Fruit fly (Drosophila melanogaster) whole organism, adult: ENCODE measurements around the gene CG3630.
A peak's percentile ranks its signal among the peaks of the same experiment; 100 is the strongest.

ENCODE experiments used
- CG11617 ChIP-seq: fragments of 200-800 bp; sonication (Bioruptor generic); optimal IDR thresholded peaks from 2 replicates; lab custom pipeline; 2017; ENCODE audit warnings: mild to moderate bottlenecking, missing biosample characterization, missing genetic modification reagents, missing genetic modification characterization
- CG1620 ChIP-seq: fragments of 200-800 bp; sonication (Bioruptor generic); optimal IDR thresholded peaks from 2 replicates; lab custom pipeline; 2016; ENCODE audit warnings: missing biosample characterization, missing genetic modification characterization
- CG33017 ChIP-seq: fragments of 200-800 bp; sonication (Bioruptor generic); optimal IDR thresholded peaks from 2 replicates; lab custom pipeline; 2018; ENCODE audit warnings: missing biosample characterization, mild to moderate bottlenecking, missing genetic modification characterization, moderate library complexity
- CG7045 ChIP-seq: fragments of 200-800 bp; sonication (Bioruptor generic); optimal IDR thresholded peaks from 2 replicates; lab custom pipeline; 2017; ENCODE audit warnings: missing biosample characterization, mild to moderate bottlenecking, missing genetic modification characterization
- Clk ChIP-seq: fragments of 200-800 bp; sonication (Bioruptor generic); optimal IDR thresholded peaks from 2 replicates; lab custom pipeline; 2017; ENCODE audit warnings: missing biosample characterization, missing genetic modification characterization
- Hr96 ChIP-seq: fragments of 200-800 bp; sonication (Bioruptor generic); optimal IDR thresholded peaks from 2 replicates; lab custom pipeline; 2016; ENCODE audit warnings: missing biosample characterization, missing genetic modification characterization
- bab1 ChIP-seq: fragments of 200-800 bp; sonication (Bioruptor generic); optimal IDR thresholded peaks from 3 replicates; lab custom pipeline; 2019; ENCODE audit warnings: missing biosample characterization, mild to moderate bottlenecking, missing genetic modification characterization, moderate library complexity
- kay ChIP-seq: fragments of 200-800 bp; sonication (Bioruptor generic); peaks from one replicate; lab custom pipeline; 2016; ENCODE audit warnings: missing biosample characterization, missing genetic modification characterization, borderline replicate concordance
- pad ChIP-seq: fragments of 200-800 bp; sonication (Bioruptor generic); optimal IDR thresholded peaks from 3 replicates; lab custom pipeline; 2017; ENCODE audit warnings: missing biosample characterization, missing genetic modification characterization, mild to moderate bottlenecking, moderate library complexity, missing genetic modification reagents

dm6 chrX:2149478-2149877 is 12.5 kb upstream of the CG3630 start, which contains the start of gene bcn92:
- peak; percentile 48 for TF ChIP-seq CG11617 (GFP tag; lab: Kevin White, UChicago)
- TF ChIP-seq CG1620 (GFP tag; lab: Kevin White, UChicago), result peak; percentile 55
- no peak for TF ChIP-seq CG33017 (tag; lab: Kevin White, UChicago)
- TF ChIP-seq pad, result no peak
- TF ChIP-seq Hr96 (GFP tag; lab: Kevin White, UChicago), result no peak
- peak; percentile 57 for TF ChIP-seq bab1 (GFP tag; lab: Kevin White, UChicago)
- no peak for TF ChIP-seq kay
- no peak for TF ChIP-seq CG7045 (GFP tag; lab: Kevin White, UChicago)
- no peak for TF ChIP-seq Clk (GFP tag; lab: Kevin White, UChicago)
